Fruit fly (Drosophila melanogaster) whole organism, embryonic: Measurements from ENCODE around the gene mRpL32.
A peak's percentile ranks its signal among the peaks of the same experiment; 100 is the strongest.

ENCODE experiments used
- Atf6 ChIP-seq: fragments of 200-800 bp; sonication (Bioruptor generic); IDR thresholded peaks from 2 replicates; pipeline ENCODE4 v1.3.6; 2022; ENCODE audit warnings: missing biosample characterization, missing genetic modification characterization
- Bdp1 ChIP-seq: fragments of 200-800 bp; sonication (Bioruptor generic); optimal IDR thresholded peaks from 3 replicates; lab custom pipeline; 2016; ENCODE audit warnings: missing biosample characterization, missing genetic modification characterization
- CG11723 ChIP-seq: fragments of 200-800 bp; sonication (Bioruptor generic); optimal IDR thresholded peaks from 2 replicates; lab custom pipeline; 2017; ENCODE audit warnings: missing biosample characterization, mild to moderate bottlenecking, missing genetic modification characterization
- CG12659 ChIP-seq: fragments of 200-800 bp; sonication (Bioruptor generic); optimal IDR thresholded peaks from 3 replicates; lab custom pipeline; 2017; ENCODE audit warnings: mild to moderate bottlenecking, missing biosample characterization, missing genetic modification reagents, missing genetic modification characterization
- CG13424 ChIP-seq: fragments of 200-800 bp; sonication (Bioruptor generic); optimal IDR thresholded peaks from 2 replicates; lab custom pipeline; 2019; ENCODE audit warnings: missing biosample characterization, mild to moderate bottlenecking, missing genetic modification characterization, moderate library complexity
- CG14710 ChIP-seq: fragments of 200-800 bp; sonication (Bioruptor generic); optimal IDR thresholded peaks from 3 replicates; lab custom pipeline; 2019; ENCODE audit warnings: missing biosample characterization, mild to moderate bottlenecking, missing genetic modification characterization, moderate library complexity
- CG14965 ChIP-seq: fragments of 200-800 bp; sonication (Bioruptor generic); optimal IDR thresholded peaks from 2 replicates; lab custom pipeline; 2016; ENCODE audit warnings: missing biosample characterization, missing genetic modification characterization, borderline replicate concordance
- CG1529 ChIP-seq: fragments of 200-800 bp; sonication (Bioruptor generic); optimal IDR thresholded peaks from 3 replicates; lab custom pipeline; 2018; ENCODE audit warnings: missing biosample characterization, missing genetic modification characterization
- CG17186 ChIP-seq: fragments of 200-800 bp; sonication (Bioruptor generic); optimal IDR thresholded peaks from 3 replicates; lab custom pipeline; 2017; ENCODE audit warnings: missing biosample characterization, missing genetic modification reagents, missing genetic modification characterization
- CG2116 ChIP-seq: fragments of 200-800 bp; sonication (Bioruptor generic); optimal IDR thresholded peaks from 3 replicates; lab custom pipeline; 2018; ENCODE audit warnings: missing biosample characterization, mild to moderate bottlenecking, missing genetic modification characterization
- CG30431 ChIP-seq: fragments of 200-800 bp; sonication (Bioruptor generic); optimal IDR thresholded peaks from 2 replicates; lab custom pipeline; 2017; ENCODE audit warnings: missing biosample characterization, missing genetic modification characterization
- CG31441 ChIP-seq: fragments of 200-800 bp; sonication (Bioruptor generic); IDR thresholded peaks from 2 replicates; pipeline ENCODE4 v1.3.6; 2022; ENCODE audit warnings: missing biosample characterization, missing genetic modification characterization
- CG3281 ChIP-seq: fragments of 200-800 bp; sonication (Bioruptor generic); optimal IDR thresholded peaks from 3 replicates; lab custom pipeline; 2017; ENCODE audit warnings: missing biosample characterization, mild to moderate bottlenecking, missing genetic modification characterization
- CG34224 ChIP-seq: fragments of 200-800 bp; sonication (Bioruptor generic); IDR thresholded peaks from 3 replicates; pipeline ENCODE4 v1.3.6; 2022; ENCODE audit warnings: missing biosample characterization, missing genetic modification characterization; ENCODE audit not compliant: partially characterized antibody
- CG3838 ChIP-seq: fragments of 200-800 bp; sonication (Bioruptor generic); optimal IDR thresholded peaks from 3 replicates; lab custom pipeline; 2016; ENCODE audit warnings: missing biosample characterization, missing genetic modification characterization
- CG4707 ChIP-seq: fragments of 200-800 bp; sonication (Bioruptor generic); optimal IDR thresholded peaks from 2 replicates; lab custom pipeline; 2018; ENCODE audit warnings: missing biosample characterization, mild to moderate bottlenecking, missing genetic modification characterization, moderate library complexity
- CG5245 ChIP-seq: fragments of 200-800 bp; sonication (Bioruptor generic); optimal IDR thresholded peaks from 3 replicates; lab custom pipeline; 2016; ENCODE audit warnings: missing biosample characterization, missing genetic modification characterization
- CG6272 ChIP-seq: fragments of 200-800 bp; sonication (Bioruptor generic); IDR thresholded peaks from 2 replicates; pipeline ENCODE4 v1.3.6; 2022; ENCODE audit warnings: missing biosample characterization, missing genetic modification characterization
- CG8359 ChIP-seq: fragments of 200-800 bp; sonication (Bioruptor generic); optimal IDR thresholded peaks from 2 replicates; lab custom pipeline; 2017; ENCODE audit warnings: missing biosample characterization, mild to moderate bottlenecking, missing genetic modification characterization, borderline replicate concordance
- CG8388 ChIP-seq: fragments of 200-800 bp; sonication (Bioruptor generic); optimal IDR thresholded peaks from 2 replicates; lab custom pipeline; 2019; ENCODE audit warnings: missing biosample characterization, mild to moderate bottlenecking, missing genetic modification characterization, moderate library complexity
- Eip74EF ChIP-seq, 2 experiments: fragments of 200-800 bp in 1 of 2; fragments of >200 bp in 1 of 2; sonication (Bioruptor generic) in 1 of 2; optimal IDR thresholded peaks; 2 replicates each; lab custom pipeline; 2017 to 2019; ENCODE audit warnings: missing biosample characterization in 2 of 2, missing genetic modification characterization in 2 of 2, mild to moderate bottlenecking in 1 of 2, moderate library complexity in 1 of 2
- Ets97D ChIP-seq: fragments of 200-800 bp; sonication (Bioruptor generic); optimal IDR thresholded peaks from 3 replicates; lab custom pipeline; 2016; ENCODE audit warnings: missing biosample characterization, missing genetic modification characterization
- Fer1 ChIP-seq: fragments of 200-800 bp; sonication (Bioruptor generic); optimal IDR thresholded peaks from 2 replicates; lab custom pipeline; 2017; ENCODE audit warnings: missing biosample characterization, mild to moderate bottlenecking, missing genetic modification characterization
- HLH4C ChIP-seq: fragments of 200-800 bp; sonication (Bioruptor generic); IDR thresholded peaks from 3 replicates; pipeline ENCODE4 v1.3.6; 2022; ENCODE audit warnings: missing biosample characterization, missing genetic modification characterization; ENCODE audit not compliant: partially characterized antibody
- Hmx ChIP-seq: fragments of 200-800 bp; sonication (Bioruptor generic); optimal IDR thresholded peaks from 2 replicates; lab custom pipeline; 2016; ENCODE audit warnings: missing biosample characterization, missing genetic modification characterization
- Jarid2 ChIP-seq: fragments of 200-800 bp; sonication (Bioruptor generic); optimal IDR thresholded peaks from 3 replicates; lab custom pipeline; 2017; ENCODE audit warnings: mild to moderate bottlenecking, missing biosample characterization, missing genetic modification reagents, missing genetic modification characterization
- Max ChIP-seq: fragments of 200-800 bp; sonication (Bioruptor generic); optimal IDR thresholded peaks from 2 replicates; lab custom pipeline; 2016; ENCODE audit warnings: missing biosample characterization, mild to moderate bottlenecking, missing genetic modification characterization
- Ptx1 ChIP-seq: fragments of 200-800 bp; sonication (Bioruptor generic); IDR thresholded peaks from 2 replicates; pipeline ENCODE4 v1.3.6; 2022; ENCODE audit warnings: missing biosample characterization, missing genetic modification characterization
- Scr ChIP-seq: fragments of 200-800 bp; sonication (Bioruptor generic); IDR thresholded peaks from 2 replicates; pipeline ENCODE4 v1.3.6; 2022; ENCODE audit warnings: missing biosample characterization, missing genetic modification characterization; ENCODE audit not compliant: partially characterized antibody
- Sry-β ChIP-seq: fragments of 200-800 bp; sonication (Bioruptor generic); optimal IDR thresholded peaks from 2 replicates; lab custom pipeline; 2018; ENCODE audit warnings: missing biosample characterization, mild to moderate bottlenecking, missing genetic modification characterization, moderate library complexity
- ab ChIP-seq: fragments of 200-800 bp; sonication (Bioruptor generic); optimal IDR thresholded peaks from 2 replicates; lab custom pipeline; 2016; ENCODE audit warnings: missing biosample characterization, missing genetic modification characterization
- amos ChIP-seq: fragments of 200-800 bp; sonication (Bioruptor generic); IDR thresholded peaks from 2 replicates; pipeline ENCODE4 v1.3.6; 2022; ENCODE audit warnings: missing biosample characterization, missing genetic modification characterization; ENCODE audit not compliant: partially characterized antibody
- bcd ChIP-seq: fragments of 200-800 bp; sonication (Bioruptor generic); optimal IDR thresholded peaks from 2 replicates; lab custom pipeline; 2017; ENCODE audit warnings: missing biosample characterization, mild to moderate bottlenecking, missing genetic modification characterization
- crol ChIP-seq: fragments of 200-800 bp; sonication (Bioruptor generic); IDR thresholded peaks from 2 replicates; pipeline ENCODE4 v1.3.6; 2022; ENCODE audit warnings: missing biosample characterization, missing genetic modification characterization
- cwo ChIP-seq: fragments of 200-800 bp; sonication (Bioruptor generic); optimal IDR thresholded peaks from 3 replicates; lab custom pipeline; 2017; ENCODE audit warnings: missing biosample characterization, missing genetic modification characterization, mild to moderate bottlenecking, moderate library complexity, missing genetic modification reagents
- dm ChIP-seq: fragments of 200-800 bp; sonication (Bioruptor generic); optimal IDR thresholded peaks from 3 replicates; lab custom pipeline; 2016; ENCODE audit warnings: missing biosample characterization, missing genetic modification characterization
- en ChIP-seq: fragments of 200-800 bp; sonication (Bioruptor generic); optimal IDR thresholded peaks from 2 replicates; lab custom pipeline; 2016; ENCODE audit warnings: missing biosample characterization, missing genetic modification characterization
- gcm2 ChIP-seq: fragments of 200-800 bp; sonication (Bioruptor generic); optimal IDR thresholded peaks from 2 replicates; lab custom pipeline; 2016; ENCODE audit warnings: missing biosample characterization, missing genetic modification characterization
- gro ChIP-seq: fragments of 200-800 bp; sonication (Bioruptor generic); optimal IDR thresholded peaks from 2 replicates; lab custom pipeline; 2016; ENCODE audit warnings: missing biosample characterization, missing genetic modification characterization
- hkb ChIP-seq, 2 experiments: fragments of 200-800 bp in 1 of 2; fragments of >200 bp in 1 of 2; sonication (Bioruptor generic) in 1 of 2; IDR thresholded peaks in 1 of 2; optimal IDR thresholded peaks in 1 of 2; 2 replicates each; pipeline versions ENCODE4 v1.3.6 to Lab custom; 2017 to 2022; ENCODE audit warnings: missing biosample characterization in 1 of 2, missing genetic modification characterization in 1 of 2
- hth ChIP-seq: fragments of >200 bp; optimal IDR thresholded peaks from 2 replicates; lab custom pipeline; 2017; ENCODE audit warnings: inconsistent platforms
- knrl ChIP-seq: fragments of 200-800 bp; sonication (Bioruptor generic); IDR thresholded peaks from 3 replicates; pipeline ENCODE4 v1.3.6; 2022; ENCODE audit warnings: missing biosample characterization, missing genetic modification characterization; ENCODE audit not compliant: partially characterized antibody
- lmd ChIP-seq: fragments of 200-800 bp; sonication (Bioruptor generic); IDR thresholded peaks from 2 replicates; pipeline ENCODE4 v1.3.6; 2022; ENCODE audit warnings: missing biosample characterization, missing genetic modification characterization
- nerfin-1 ChIP-seq: fragments of 200-800 bp; sonication (Bioruptor generic); optimal IDR thresholded peaks from 3 replicates; lab custom pipeline; 2019; ENCODE audit warnings: missing biosample characterization, mild to moderate bottlenecking, missing genetic modification characterization, moderate library complexity
- oc ChIP-seq: fragments of 200-800 bp; sonication (Bioruptor generic); optimal IDR thresholded peaks from 2 replicates; lab custom pipeline; 2018; ENCODE audit warnings: missing biosample characterization, mild to moderate bottlenecking, missing genetic modification characterization, moderate library complexity
- pnt ChIP-seq: fragments of 200-800 bp; sonication (Bioruptor generic); optimal IDR thresholded peaks from 3 replicates; lab custom pipeline; 2016; ENCODE audit warnings: missing biosample characterization, missing genetic modification characterization
- pzg ChIP-seq: fragments of 200-800 bp; sonication (Bioruptor generic); optimal IDR thresholded peaks from 3 replicates; lab custom pipeline; 2018; ENCODE audit warnings: missing biosample characterization, mild to moderate bottlenecking, missing genetic modification characterization, moderate library complexity
- sens ChIP-seq: fragments of 200-800 bp; sonication (Bioruptor generic); peaks from one replicate; lab custom pipeline; 2016; ENCODE audit warnings: missing biosample characterization, missing genetic modification characterization
- slou ChIP-seq: fragments of 200-800 bp; sonication (Bioruptor generic); optimal IDR thresholded peaks from 3 replicates; lab custom pipeline; 2016; ENCODE audit warnings: missing biosample characterization, missing genetic modification characterization
- sr ChIP-seq: fragments of 200-800 bp; sonication (Bioruptor generic); IDR thresholded peaks from 3 replicates; pipeline ENCODE4 v1.3.6; 2022; ENCODE audit warnings: missing biosample characterization, missing genetic modification characterization

mRpL32 gene

dm6 chr3R:31213227-31213626, 39.4 kb upstream of the mRpL32 start, which contains the start of the genes Zwilch and CG1542 (continued):
- TF ChIP-seq ab (GFP tag; lab: Kevin White, UChicago) (no peak), gcm2 (GFP tag; lab: Kevin White, UChicago) (no peak), CG14965 (GFP tag; lab: Kevin White, UChicago) (no peak), slou (GFP tag; lab: Kevin White, UChicago) (no peak), CG14710 (peak; percentile 63), CG31441 (GFP tag; lab: Robert Waterston, UW) (no peak), Bdp1 (no peak), Ets97D (GFP tag; lab: Kevin White, UChicago) (peak; percentile 76), hkb (optimal IDR thresholded peaks at IDR 0.05; lab: Kevin White, UChicago) (no peak), hkb (GFP tag; IDR thresholded peaks at IDR 0.05; lab: Robert Waterston, UW) (no peak), CG3838 (GFP tag; lab: Kevin White, UChicago) (peak; percentile 80), sr (GFP tag; lab: Robert Waterston, UW) (no peak), HLH4C (GFP tag; lab: Robert Waterston, UW) (peak; percentile 81), CG17186 (GFP tag; lab: Kevin White, UChicago) (peak; percentile 89), oc (no peak), hth (no peak), CG34224 (GFP tag; lab: Robert Waterston, UW) (peak; percentile 74), dm (GFP tag; lab: Kevin White, UChicago) (peak; percentile 96), CG6272 (GFP tag; lab: Robert Waterston, UW) (no peak), CG5245 (no peak), amos (peak; percentile 79), CG12659 (GFP tag; lab: Kevin White, UChicago) (peak; percentile 62), bcd (GFP tag; lab: Kevin White, UChicago) (no peak), CG30431 (GFP tag; lab: Kevin White, UChicago) (no peak), CG2116 (peak; percentile 90), pzg (GFP tag; lab: Kevin White, UChicago) (peak; percentile 96), Jarid2 (GFP tag; lab: Kevin White, UChicago) (no peak), CG8388 (GFP tag; lab: Kevin White, UChicago) (no peak), Sry-β (GFP tag; lab: Kevin White, UChicago) (no peak), crol (no peak), CG11723 (GFP tag; lab: Kevin White, UChicago) (no peak), en (GFP tag; lab: Kevin White, UChicago) (no peak), CG13424 (no peak), lmd (no peak), sens (GFP tag; lab: Kevin White, UChicago) (peak; percentile 78), CG1529 (no peak), Eip74EF (GFP tag; optimal IDR thresholded peaks at IDR 0.05; lab: Kevin White, UChicago) (no peak), CG3281 (GFP tag; lab: Kevin White, UChicago) (no peak), Max (peak; percentile 78), knrl (GFP tag; lab: Robert Waterston, UW) (peak; percentile 67), CG8359 (GFP tag; lab: Kevin White, UChicago) (no peak), Ptx1 (GFP tag; lab: Robert Waterston, UW) (no peak), Fer1 (GFP tag; lab: Kevin White, UChicago) (no peak), pnt (GFP tag; lab: Kevin White, UChicago) (no peak), Atf6 (GFP tag; lab: Robert Waterston, UW) (no peak), Scr (GFP tag; lab: Robert Waterston, UW) (peak; percentile 70), CG4707 (GFP tag; lab: Kevin White, UChicago) (no peak), gro (GFP tag; lab: Kevin White, UChicago) (no peak), cwo (GFP tag; lab: Kevin White, UChicago) (peak; percentile 80), Hmx (GFP tag; lab: Kevin White, UChicago) (no peak), nerfin-1 (tag; lab: Kevin White, UChicago) (no peak)
